Worm (Caenorhabditis elegans) whole organism, midembryonic: ENCODE measurements around the gene R155.3.
A peak's percentile ranks its signal among the peaks of the same experiment; 100 is the strongest.

Experiments used
- T22C8.4 ChIP-seq: fragments of 200-800 bp; sonication (Bioruptor generic); IDR thresholded peaks from 2 replicates; pipeline ENCODE4 v1.3.6; 2022; ENCODE audit warnings: missing genetic modification characterization, missing compliant biosample characterization
- cog-1 ChIP-seq: sonication (generic microtip); optimal IDR thresholded peaks from 2 replicates; lab custom pipeline; 2016; ENCODE audit warnings: missing genetic modification characterization, missing compliant biosample characterization
- flt-1 ChIP-seq: fragments of 200-800 bp; sonication (Bioruptor generic); IDR thresholded peaks from 2 replicates; pipeline ENCODE4 v1.3.6; 2022; ENCODE audit warnings: missing genetic modification characterization, missing compliant biosample characterization
- klf-2 ChIP-seq: fragments of 200-800 bp; sonication (Bioruptor generic); conservative IDR thresholded peaks from 2 replicates; pipeline ENCODE4 v1.3.6; 2022; ENCODE audit warnings: missing genetic modification reagents, missing genetic modification characterization, missing compliant biosample characterization
- med-1 ChIP-seq: sonication (generic microtip); optimal IDR thresholded peaks from 2 replicates; lab custom pipeline; 2017; ENCODE audit warnings: missing genetic modification characterization, mild to moderate bottlenecking, missing compliant biosample characterization, antibody characterized with exemption, missing genetic modification reagents; ENCODE audit not compliant: insufficient read depth
- ref-1 ChIP-seq: fragments of 200-800 bp; sonication (Bioruptor generic); conservative IDR thresholded peaks from 2 replicates; pipeline ENCODE4 v1.3.6; 2022; ENCODE audit warnings: missing genetic modification reagents, missing genetic modification characterization, missing compliant biosample characterization
- tab-1 ChIP-seq: fragments of 200-800 bp; sonication (Bioruptor generic); IDR thresholded peaks from 2 replicates; pipeline ENCODE4 v1.3.6; 2022; ENCODE audit warnings: missing genetic modification characterization, missing compliant biosample characterization
- ztf-23 ChIP-seq: fragments of 200-800 bp; sonication (Bioruptor generic); IDR thresholded peaks from 2 replicates; pipeline ENCODE4 v1.3.6; 2022; ENCODE audit warnings: missing genetic modification reagents, missing genetic modification characterization, missing compliant biosample characterization
- ztf-29 ChIP-seq: fragments of 200-800 bp; sonication (Bioruptor generic); IDR thresholded peaks from 2 replicates; pipeline ENCODE4 v1.3.6; 2022; ENCODE audit warnings: missing genetic modification reagents, missing genetic modification characterization, missing compliant biosample characterization

R155.3 gene

DNA sequence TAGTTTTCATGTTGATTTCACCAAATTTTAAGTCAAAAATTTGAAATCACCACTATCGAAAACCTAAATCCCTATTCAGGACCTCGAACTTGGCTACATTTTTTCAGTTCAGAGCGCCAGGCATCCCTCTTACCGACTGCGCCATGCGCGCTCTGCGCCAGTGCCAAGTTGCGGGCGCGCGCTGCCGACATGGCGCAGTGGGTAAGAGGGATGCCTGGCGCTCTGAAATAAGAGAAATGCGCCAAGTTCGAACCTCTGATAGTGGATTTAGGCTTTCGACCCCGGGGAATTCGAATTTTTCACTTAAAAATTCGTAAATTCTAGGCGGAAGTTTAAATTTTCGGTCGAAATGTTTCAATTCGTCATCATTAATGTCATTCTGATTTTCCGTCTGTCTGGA, 13.4 kb upstream of the R155.3 start:
- TF ChIP-seq ztf-29 (GFP tag; lab: Robert Waterston, UW) = no peak
- TF ChIP-seq cog-1 (tag; lab: Kevin White, UChicago) = no peak
- no peak for TF ChIP-seq tab-1
- TF ChIP-seq klf-2 (GFP tag; lab: Robert Waterston, UW) = no peak
- TF ChIP-seq flt-1 (GFP tag; lab: Robert Waterston, UW) = no peak
- TF ChIP-seq ref-1 (GFP tag; lab: Robert Waterston, UW) = no peak
- TF ChIP-seq med-1 (GFP tag; lab: Kevin White, UChicago) = no peak
- TF ChIP-seq ztf-23 (GFP tag; lab: Robert Waterston, UW) = no peak
- no peak for TF ChIP-seq T22C8.4

DNA sequence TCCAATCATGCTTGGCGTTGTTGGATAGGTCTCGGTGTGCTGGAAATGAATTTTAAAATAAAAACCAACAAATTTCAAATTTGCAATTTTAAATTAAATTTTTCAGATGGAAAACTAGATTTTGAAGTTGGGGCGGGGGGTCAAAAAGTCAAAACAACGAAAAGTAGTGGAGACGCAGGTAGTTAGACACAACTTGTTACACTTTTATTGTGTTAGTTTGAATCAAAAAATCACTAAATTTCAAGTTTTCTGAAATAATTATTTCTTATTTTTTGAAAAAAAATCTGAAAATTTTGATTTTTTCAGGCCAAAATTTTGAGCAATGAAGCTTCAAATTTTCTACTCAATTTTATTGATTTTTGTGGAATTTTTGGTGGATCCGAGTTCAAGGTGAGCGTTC, 11.2 kb upstream of the R155.3 start, which contains the start of gene Y39A3B.8:
TSS of gene Y39A3B.8 (plus strand) at position 301 of the 400 bp plus-strand sequence.
- no peak for TF ChIP-seq ref-1 (GFP tag; lab: Robert Waterston, UW)

DNA sequence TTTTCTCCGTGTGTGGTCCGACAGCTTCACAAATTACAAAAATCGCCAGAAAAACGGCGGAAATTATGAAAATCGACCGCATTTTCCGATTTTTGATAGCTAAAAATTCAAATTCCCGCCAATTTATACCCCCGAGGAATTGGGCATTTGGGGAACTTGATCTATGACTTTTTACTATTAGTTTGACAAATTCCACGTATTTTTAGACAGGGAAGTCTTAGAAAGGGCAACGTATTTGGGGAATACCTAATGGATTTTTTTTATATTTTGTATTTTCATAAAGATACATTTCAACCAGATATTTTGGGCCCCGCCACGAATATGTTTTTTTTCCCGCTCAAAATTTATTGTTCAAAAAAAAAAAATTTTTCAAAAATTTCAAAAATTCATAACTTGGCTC, 8.3 kb upstream of the R155.3 start, which contains the start of gene Y39A3B.7:
TSS of gene Y39A3B.7 (minus strand) at position 101 of the 400 bp plus-strand sequence.
- no peak for TF ChIP-seq klf-2 (GFP tag; lab: Robert Waterston, UW)
- TF ChIP-seq ref-1 (GFP tag; lab: Robert Waterston, UW) = no peak
- no peak for TF ChIP-seq flt-1 (GFP tag; lab: Robert Waterston, UW)
- no peak for TF ChIP-seq ztf-23 (GFP tag; lab: Robert Waterston, UW)
- TF ChIP-seq tab-1 = no peak
- no peak for TF ChIP-seq med-1 (GFP tag; lab: Kevin White, UChicago)
- no peak for TF ChIP-seq cog-1 (tag; lab: Kevin White, UChicago)
- no peak for TF ChIP-seq T22C8.4
- no peak for TF ChIP-seq ztf-29 (GFP tag; lab: Robert Waterston, UW)

DNA sequence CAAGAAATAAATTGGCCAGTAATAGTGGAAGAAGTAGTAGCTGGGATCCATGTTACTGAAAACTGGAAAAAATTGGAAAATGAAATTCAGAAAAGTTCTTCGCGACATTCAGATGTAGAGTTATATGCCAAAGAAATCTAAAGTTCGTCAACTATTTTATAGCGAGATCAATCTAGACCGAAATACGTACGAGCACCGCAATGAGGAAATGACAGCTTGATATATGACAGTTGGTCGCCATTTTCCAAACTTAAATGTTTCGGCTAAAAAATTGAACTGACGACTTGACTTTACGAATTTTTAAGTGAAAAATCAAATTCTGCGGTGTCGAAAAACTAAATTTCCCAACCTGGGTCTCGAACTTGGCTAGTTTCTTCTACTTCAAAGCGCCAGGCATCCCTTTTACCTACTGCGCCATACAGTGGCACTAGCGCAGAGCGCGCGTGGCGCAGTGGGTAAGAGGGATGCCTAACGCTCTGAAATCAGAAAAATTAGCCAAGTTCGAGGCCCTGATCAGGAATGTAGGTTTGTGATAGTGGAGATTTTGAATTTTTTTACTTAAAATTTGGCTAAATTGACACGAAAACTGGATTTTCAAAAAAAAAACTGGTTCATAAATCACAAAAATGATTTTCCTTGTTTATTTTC, 6.2 kb upstream of the R155.3 start, which contains the start of gene srd-66:
TSS of gene srd-66 (minus strand) at position 51 of the 648 bp plus-strand sequence.
- TF ChIP-seq klf-2 (GFP tag; lab: Robert Waterston, UW) (no peak), med-1 (GFP tag; lab: Kevin White, UChicago) (no peak), ztf-23 (GFP tag; lab: Robert Waterston, UW) (no peak), tab-1 (no peak), T22C8.4 (no peak), ref-1 (GFP tag; lab: Robert Waterston, UW) (no peak), ztf-29 (GFP tag; lab: Robert Waterston, UW) (no peak), cog-1 (tag; lab: Kevin White, UChicago) (no peak), flt-1 (GFP tag; lab: Robert Waterston, UW) (no peak)

DNA sequence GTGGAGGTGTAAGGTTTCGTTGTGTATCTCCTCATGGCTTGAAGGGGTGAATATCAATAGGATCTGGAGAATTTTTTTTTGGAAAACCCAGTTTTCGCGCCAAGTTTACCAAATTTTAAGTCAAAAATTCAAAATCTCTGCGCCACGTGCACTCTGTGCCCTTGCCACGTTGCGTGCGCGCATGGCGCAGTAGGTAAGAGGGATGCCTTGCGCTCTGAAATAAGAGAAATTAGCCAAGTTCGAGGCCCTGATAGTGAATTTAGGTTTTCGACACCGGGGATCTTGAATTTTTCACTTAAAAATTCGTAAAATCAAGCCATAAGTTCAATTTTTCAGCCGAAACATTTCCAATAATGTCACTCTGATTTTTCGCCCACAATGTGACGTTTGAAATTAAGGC, 4.9 kb upstream of the R155.3 start:
- TF ChIP-seq ztf-29 (GFP tag; lab: Robert Waterston, UW) = no peak
- no peak for TF ChIP-seq ref-1 (GFP tag; lab: Robert Waterston, UW)
- TF ChIP-seq tab-1 = no peak
- TF ChIP-seq klf-2 (GFP tag; lab: Robert Waterston, UW) = no peak
- TF ChIP-seq T22C8.4 = no peak
- no peak for TF ChIP-seq med-1 (GFP tag; lab: Kevin White, UChicago)
- no peak for TF ChIP-seq cog-1 (tag; lab: Kevin White, UChicago)
- TF ChIP-seq flt-1 (GFP tag; lab: Robert Waterston, UW) = no peak
- no peak for TF ChIP-seq ztf-23 (GFP tag; lab: Robert Waterston, UW)

DNA sequence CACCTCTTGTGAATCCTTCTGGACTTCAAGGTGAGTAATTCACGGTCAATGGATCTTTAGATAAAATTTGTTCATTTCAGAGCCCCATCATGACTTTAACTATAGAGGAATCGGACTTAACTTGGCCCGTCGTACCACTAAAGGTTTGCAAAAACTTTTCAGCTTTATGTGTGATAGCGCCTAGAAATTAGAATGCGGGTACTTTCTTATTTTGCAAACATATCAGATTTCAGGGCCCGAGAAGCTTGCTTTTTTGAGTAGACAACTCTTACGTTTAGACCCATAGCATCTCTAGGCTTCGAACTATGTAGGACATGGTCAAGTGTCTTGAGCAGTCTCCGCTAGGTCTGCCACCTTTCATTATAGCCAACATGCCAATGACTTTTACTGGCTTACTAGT, 882 bp upstream of the R155.3 start:
- no peak for TF ChIP-seq med-1 (GFP tag; lab: Kevin White, UChicago)
- no peak for TF ChIP-seq T22C8.4

DNA sequence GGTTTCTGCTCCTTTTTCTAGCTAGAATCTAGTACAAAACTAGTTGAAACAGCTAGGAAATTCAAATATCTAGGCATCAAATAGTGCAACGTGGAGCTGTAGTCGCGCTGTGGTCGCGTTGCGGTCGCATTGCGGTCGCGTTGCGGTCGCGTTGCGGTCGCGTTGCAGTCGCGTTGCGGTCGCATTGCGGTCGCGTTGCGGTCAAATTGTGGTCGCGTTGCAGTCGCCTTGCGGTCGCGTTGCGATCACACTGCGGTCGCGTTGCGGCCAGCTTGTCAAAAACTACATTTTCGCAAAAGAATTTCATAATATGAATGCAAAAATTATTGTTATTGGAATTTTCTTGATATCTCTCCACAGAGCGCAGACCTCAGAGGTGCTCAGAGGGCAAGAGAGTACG, 550 bp downstream of the R155.3 start:
- TF ChIP-seq med-1 (GFP tag; lab: Kevin White, UChicago) (no peak), flt-1 (GFP tag; lab: Robert Waterston, UW) (no peak), klf-2 (GFP tag; lab: Robert Waterston, UW) (no peak), cog-1 (tag; lab: Kevin White, UChicago) (no peak), ztf-23 (GFP tag; lab: Robert Waterston, UW) (no peak), tab-1 (no peak), ztf-29 (GFP tag; lab: Robert Waterston, UW) (no peak), ref-1 (GFP tag; lab: Robert Waterston, UW) (no peak), T22C8.4 (no peak)

DNA sequence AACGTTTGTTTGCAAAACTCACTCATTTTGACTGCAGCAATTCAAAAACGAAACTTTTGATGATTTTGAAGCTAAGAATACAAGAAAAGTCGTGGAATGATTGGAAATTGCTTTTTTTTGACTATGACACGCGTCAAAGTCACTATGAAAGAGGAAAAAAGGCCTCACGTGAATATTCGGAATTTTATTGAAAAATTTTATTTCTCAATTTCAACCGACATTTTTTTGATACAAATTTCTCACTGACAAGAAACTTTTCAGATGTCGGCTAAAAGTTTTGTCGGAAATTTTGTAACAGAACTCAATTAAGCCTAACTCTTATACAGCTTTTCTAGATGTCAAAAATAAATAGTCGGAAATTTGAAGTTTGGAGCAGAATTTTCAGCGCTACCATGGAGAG, 6.1 kb downstream of the R155.3 start, which contains the start of gene R155.5:
TSS of gene R155.5 (minus strand) at position 101 of the 400 bp plus-strand sequence.
- TF ChIP-seq tab-1 (no peak), ref-1 (GFP tag; lab: Robert Waterston, UW) (no peak), cog-1 (tag; lab: Kevin White, UChicago) (no peak), ztf-23 (GFP tag; lab: Robert Waterston, UW) (no peak), flt-1 (GFP tag; lab: Robert Waterston, UW) (no peak), ztf-29 (GFP tag; lab: Robert Waterston, UW) (no peak), klf-2 (GFP tag; lab: Robert Waterston, UW) (no peak), T22C8.4 (no peak)

DNA sequence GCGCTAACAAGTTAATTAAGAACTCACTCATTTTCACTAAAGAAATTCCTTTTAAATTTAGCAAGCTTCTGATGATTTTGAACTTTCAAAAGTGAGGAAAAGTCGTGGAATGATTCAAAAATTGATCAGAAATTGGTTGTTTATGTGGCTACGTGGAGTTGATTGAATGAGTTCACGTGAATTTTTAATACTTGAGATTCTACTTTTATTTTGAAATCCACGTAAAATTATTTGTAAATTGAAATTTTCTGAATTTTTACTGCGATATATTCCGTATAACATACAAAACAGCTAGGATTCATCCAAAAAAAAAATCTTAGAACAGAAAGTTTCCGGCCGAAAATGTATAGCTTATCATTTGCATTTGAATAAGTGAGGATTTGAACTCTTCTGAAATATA, 6.7 kb downstream of the R155.3 start, which contains the start of gene moa-1:
TSS of gene moa-1 (minus strand) at position 101 of the 400 bp plus-strand sequence.
- no peak for TF ChIP-seq tab-1

DNA sequence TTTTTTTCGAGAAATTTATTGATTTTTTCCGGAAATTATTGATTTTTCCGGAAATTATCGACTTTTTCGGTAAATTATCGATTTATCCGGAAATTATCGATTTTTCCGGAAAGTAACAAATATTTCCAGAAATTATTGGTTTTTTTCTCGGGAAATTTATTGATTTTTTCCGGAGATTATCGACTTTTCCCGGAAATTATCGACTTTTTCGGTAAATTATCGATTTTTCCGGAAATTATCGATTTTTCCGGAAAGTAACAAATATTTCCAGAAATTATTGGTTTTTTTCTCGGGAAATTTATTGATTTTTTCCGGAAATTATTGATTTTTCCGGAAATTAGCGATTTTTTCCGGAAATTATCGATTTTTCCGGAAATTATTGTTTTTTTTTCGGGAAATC, 11.0 kb downstream of the R155.3 start:
- peak; percentile 81 for TF ChIP-seq T22C8.4
